Fruit fly (Drosophila melanogaster) whole organism, embryonic: ENCODE measurements around the gene vvl.

ENCODE experiments used
- Abd-B ChIP-seq: fragments of 200-800 bp; sonication (Bioruptor generic); optimal IDR thresholded peaks from 2 replicates; lab custom pipeline; 2018; ENCODE audit warnings: missing biosample characterization, mild to moderate bottlenecking, missing genetic modification characterization, moderate library complexity
- Ada2b ChIP-seq: fragments of 200-800 bp; sonication (Bioruptor generic); IDR thresholded peaks from 2 replicates; pipeline ENCODE4 v1.3.6; 2022; ENCODE audit warnings: missing biosample characterization, missing genetic modification characterization
- CG12071 ChIP-seq: fragments of 200-800 bp; sonication (Bioruptor generic); optimal IDR thresholded peaks from 3 replicates; lab custom pipeline; 2018; ENCODE audit warnings: missing biosample characterization, mild to moderate bottlenecking, missing genetic modification characterization
- CG12769 ChIP-seq: fragments of 200-800 bp; sonication (Bioruptor generic); optimal IDR thresholded peaks from 2 replicates; lab custom pipeline; 2019; ENCODE audit warnings: missing biosample characterization, mild to moderate bottlenecking, missing genetic modification characterization, moderate library complexity
- CG13894 ChIP-seq: fragments of 200-800 bp; sonication (Bioruptor generic); optimal IDR thresholded peaks from 3 replicates; lab custom pipeline; 2018; ENCODE audit warnings: missing biosample characterization, mild to moderate bottlenecking, missing genetic modification characterization, moderate library complexity
- CG1832 ChIP-seq: fragments of 200-800 bp; sonication (Bioruptor generic); optimal IDR thresholded peaks from 2 replicates; lab custom pipeline; 2017; ENCODE audit warnings: missing biosample characterization, mild to moderate bottlenecking, missing genetic modification characterization, inconsistent platforms
- CG2116 ChIP-seq: fragments of 200-800 bp; sonication (Bioruptor generic); optimal IDR thresholded peaks from 3 replicates; lab custom pipeline; 2018; ENCODE audit warnings: missing biosample characterization, mild to moderate bottlenecking, missing genetic modification characterization
- CG2199 ChIP-seq: fragments of 200-800 bp; sonication (Bioruptor generic); IDR thresholded peaks from 3 replicates; pipeline ENCODE4 v1.3.6; 2022; ENCODE audit warnings: missing biosample characterization, missing genetic modification characterization
- CG31224 ChIP-seq: fragments of 200-800 bp; sonication (Bioruptor generic); IDR thresholded peaks from 2 replicates; pipeline ENCODE4 v1.3.6; 2022; ENCODE audit warnings: missing biosample characterization, missing genetic modification characterization
- CG6654 ChIP-seq: fragments of 200-800 bp; sonication (Bioruptor generic); optimal IDR thresholded peaks from 2 replicates; lab custom pipeline; 2017; ENCODE audit warnings: missing biosample characterization, mild to moderate bottlenecking, missing genetic modification characterization
- CG7372 ChIP-seq: fragments of 200-800 bp; sonication (Bioruptor generic); IDR thresholded peaks from 2 replicates; pipeline ENCODE4 v1.3.6; 2022; ENCODE audit warnings: missing biosample characterization, missing genetic modification characterization
- CG9932 ChIP-seq: fragments of 200-800 bp; sonication (Bioruptor generic); IDR thresholded peaks from 2 replicates; pipeline ENCODE4 v1.3.6; 2022; ENCODE audit warnings: missing biosample characterization, missing genetic modification characterization
- Dad ChIP-seq: fragments of 200-800 bp; sonication (Bioruptor generic); optimal IDR thresholded peaks from 3 replicates; lab custom pipeline; 2016; ENCODE audit warnings: missing biosample characterization, missing genetic modification characterization
- Deaf1 ChIP-seq: fragments of 200-800 bp; optimal IDR thresholded peaks from 3 replicates; lab custom pipeline; 2019; ENCODE audit warnings: missing biosample characterization, mild to moderate bottlenecking, missing genetic modification characterization, moderate library complexity
- Dll ChIP-seq: fragments of 200-800 bp; sonication (Bioruptor generic); IDR thresholded peaks from 4 replicates; pipeline ENCODE4 v1.3.6; 2022; ENCODE audit warnings: missing biosample characterization, missing genetic modification characterization; ENCODE audit not compliant: partially characterized antibody
- Eip74EF ChIP-seq, 2 experiments: fragments of 200-800 bp in 1 of 2; fragments of >200 bp in 1 of 2; sonication (Bioruptor generic) in 1 of 2; optimal IDR thresholded peaks; 2 replicates each; lab custom pipeline; 2017 to 2019; ENCODE audit warnings: missing biosample characterization in 2 of 2, missing genetic modification characterization in 2 of 2, mild to moderate bottlenecking in 1 of 2, moderate library complexity in 1 of 2
- Ets65A ChIP-seq: fragments of 200-800 bp; sonication (Bioruptor generic); peaks from one replicate; lab custom pipeline; 2016; ENCODE audit warnings: missing biosample characterization, missing genetic modification characterization
- Oaz ChIP-seq: fragments of 200-800 bp; sonication (Bioruptor generic); IDR thresholded peaks from 2 replicates; pipeline ENCODE4 v1.3.6; 2022; ENCODE audit warnings: missing biosample characterization, missing genetic modification characterization
- Rx ChIP-seq: fragments of 200-800 bp; sonication (Bioruptor generic); IDR thresholded peaks from 2 replicates; pipeline ENCODE4 v1.3.6; 2022; ENCODE audit warnings: missing biosample characterization, missing genetic modification characterization
- Sox100B ChIP-seq: fragments of 200-800 bp; sonication (Bioruptor generic); optimal IDR thresholded peaks from 3 replicates; lab custom pipeline; 2018; ENCODE audit warnings: missing biosample characterization, mild to moderate bottlenecking, missing genetic modification characterization
- Ssrp ChIP-seq: fragments of 200-800 bp; sonication (Bioruptor generic); optimal IDR thresholded peaks from 2 replicates; lab custom pipeline; 2018; ENCODE audit warnings: missing biosample characterization, mild to moderate bottlenecking, missing genetic modification characterization, moderate library complexity
- abd-A ChIP-seq: fragments of 200-800 bp; sonication (Bioruptor generic); optimal IDR thresholded peaks from 3 replicates; lab custom pipeline; 2019; ENCODE audit warnings: missing biosample characterization, mild to moderate bottlenecking, missing genetic modification characterization, moderate library complexity
- cad ChIP-seq: fragments of >200 bp; optimal IDR thresholded peaks from 2 replicates; lab custom pipeline; 2017; ENCODE audit warnings: missing biosample characterization, missing genetic modification characterization
- caup ChIP-seq: fragments of 200-800 bp; sonication (Bioruptor generic); optimal IDR thresholded peaks from 3 replicates; lab custom pipeline; 2017; ENCODE audit warnings: missing biosample characterization, mild to moderate bottlenecking, missing genetic modification characterization, moderate library complexity; ENCODE audit not compliant: severe bottlenecking
- chinmo ChIP-seq: fragments of 200-800 bp; sonication (Bioruptor generic); IDR thresholded peaks from 4 replicates; pipeline ENCODE4 v1.3.6; 2022; ENCODE audit warnings: missing biosample characterization, missing genetic modification characterization; ENCODE audit not compliant: partially characterized antibody
- da ChIP-seq: fragments of 200-800 bp; sonication (Bioruptor generic); optimal IDR thresholded peaks from 2 replicates; lab custom pipeline; 2016; ENCODE audit warnings: missing biosample characterization, missing genetic modification characterization
- dpn ChIP-seq, 2 experiments: fragments of 200-800 bp; sonication (Bioruptor generic); optimal IDR thresholded peaks; 3 replicates each; lab custom pipeline; 2016; ENCODE audit warnings: missing biosample characterization in 2 of 2, missing genetic modification characterization in 2 of 2
- gcm2 ChIP-seq: fragments of 200-800 bp; sonication (Bioruptor generic); optimal IDR thresholded peaks from 2 replicates; lab custom pipeline; 2016; ENCODE audit warnings: missing biosample characterization, missing genetic modification characterization
- gem ChIP-seq: fragments of 200-800 bp; sonication (Bioruptor generic); optimal IDR thresholded peaks from 2 replicates; lab custom pipeline; 2019; ENCODE audit warnings: missing biosample characterization, mild to moderate bottlenecking, missing genetic modification characterization, moderate library complexity
- gsb ChIP-seq: fragments of 200-800 bp; sonication (Bioruptor generic); IDR thresholded peaks from 2 replicates; pipeline ENCODE4 v1.3.6; 2022; ENCODE audit warnings: missing biosample characterization, missing genetic modification characterization
- gsb-n ChIP-seq: fragments of 200-800 bp; sonication (Bioruptor generic); optimal IDR thresholded peaks from 3 replicates; lab custom pipeline; 2018; ENCODE audit warnings: missing biosample characterization, mild to moderate bottlenecking, missing genetic modification characterization
- hb ChIP-seq: fragments of 200-800 bp; sonication (Bioruptor generic); IDR thresholded peaks from 3 replicates; pipeline ENCODE4 v1.3.6; 2022; ENCODE audit warnings: missing biosample characterization, missing genetic modification characterization; ENCODE audit not compliant: partially characterized antibody
- lbe ChIP-seq: fragments of 200-800 bp; sonication (Bioruptor generic); optimal IDR thresholded peaks from 2 replicates; lab custom pipeline; 2016; ENCODE audit warnings: missing biosample characterization, mild to moderate bottlenecking, missing genetic modification characterization
- lmd ChIP-seq: fragments of 200-800 bp; sonication (Bioruptor generic); IDR thresholded peaks from 2 replicates; pipeline ENCODE4 v1.3.6; 2022; ENCODE audit warnings: missing biosample characterization, missing genetic modification characterization
- p53 ChIP-seq: fragments of 200-800 bp; sonication (Bioruptor generic); optimal IDR thresholded peaks from 2 replicates; lab custom pipeline; 2016; ENCODE audit warnings: missing biosample characterization, missing genetic modification characterization
- peb ChIP-seq: fragments of 200-800 bp; sonication (Bioruptor generic); IDR thresholded peaks from 2 replicates; pipeline ENCODE4 v1.3.6; 2022; ENCODE audit warnings: missing biosample characterization, missing genetic modification characterization
- pho ChIP-seq: fragments of 200-800 bp; sonication (Bioruptor generic); optimal IDR thresholded peaks from 2 replicates; lab custom pipeline; 2016; ENCODE audit warnings: missing biosample characterization, missing genetic modification characterization
- pnt ChIP-seq: fragments of 200-800 bp; sonication (Bioruptor generic); optimal IDR thresholded peaks from 3 replicates; lab custom pipeline; 2016; ENCODE audit warnings: missing biosample characterization, missing genetic modification characterization
- prd ChIP-seq, 3 experiments: fragments of >200 bp in 2 of 3; fragments of 200-800 bp in 1 of 3; sonication (Bioruptor generic) in 1 of 3; optimal IDR thresholded peaks in 2 of 3; IDR thresholded peaks in 1 of 3; 2 replicates in 2 of 3; 3 replicates in 1 of 3; pipeline versions ENCODE4 v1.3.6 to Lab custom; 2017 to 2022; ENCODE audit warnings: missing biosample characterization in 1 of 3, missing genetic modification characterization in 1 of 3
- ro ChIP-seq: fragments of 200-800 bp; sonication (Bioruptor generic); IDR thresholded peaks from 2 replicates; pipeline ENCODE4 v1.3.6; 2022; ENCODE audit warnings: missing biosample characterization, missing genetic modification characterization
- row ChIP-seq: fragments of 200-800 bp; sonication (Bioruptor generic); IDR thresholded peaks from 3 replicates; pipeline ENCODE4 v1.3.6; 2022; ENCODE audit warnings: missing biosample characterization, missing genetic modification characterization
- sd ChIP-seq: fragments of 200-800 bp; sonication (Bioruptor generic); optimal IDR thresholded peaks from 3 replicates; lab custom pipeline; 2018; ENCODE audit warnings: missing biosample characterization, mild to moderate bottlenecking, missing genetic modification characterization, moderate library complexity
- sens ChIP-seq: fragments of 200-800 bp; sonication (Bioruptor generic); peaks from one replicate; lab custom pipeline; 2016; ENCODE audit warnings: missing biosample characterization, missing genetic modification characterization
- shn ChIP-seq: fragments of 200-800 bp; sonication (Bioruptor generic); optimal IDR thresholded peaks from 3 replicates; lab custom pipeline; 2016; ENCODE audit warnings: missing biosample characterization, missing genetic modification characterization
- tio ChIP-seq: fragments of 200-800 bp; sonication (Bioruptor generic); optimal IDR thresholded peaks from 2 replicates; lab custom pipeline; 2017; ENCODE audit warnings: missing biosample characterization, missing genetic modification characterization, inconsistent platforms
- unc-4 ChIP-seq: fragments of 200-800 bp; sonication (Bioruptor generic); IDR thresholded peaks from 2 replicates; pipeline ENCODE4 v1.3.6; 2022; ENCODE audit warnings: missing biosample characterization, missing genetic modification characterization; ENCODE audit not compliant: partially characterized antibody
- vvl ChIP-seq: fragments of 200-800 bp; sonication (Bioruptor generic); IDR thresholded peaks from 2 replicates; pipeline ENCODE4 v1.3.6; 2022; ENCODE audit warnings: missing biosample characterization, missing genetic modification characterization
- zen2 ChIP-seq: fragments of 200-800 bp; sonication (Bioruptor generic); IDR thresholded peaks from 3 replicates; pipeline ENCODE4 v1.3.6; 2022; ENCODE audit warnings: missing biosample characterization, missing genetic modification characterization; ENCODE audit not compliant: partially characterized antibody

The vvl gene

DNA sequence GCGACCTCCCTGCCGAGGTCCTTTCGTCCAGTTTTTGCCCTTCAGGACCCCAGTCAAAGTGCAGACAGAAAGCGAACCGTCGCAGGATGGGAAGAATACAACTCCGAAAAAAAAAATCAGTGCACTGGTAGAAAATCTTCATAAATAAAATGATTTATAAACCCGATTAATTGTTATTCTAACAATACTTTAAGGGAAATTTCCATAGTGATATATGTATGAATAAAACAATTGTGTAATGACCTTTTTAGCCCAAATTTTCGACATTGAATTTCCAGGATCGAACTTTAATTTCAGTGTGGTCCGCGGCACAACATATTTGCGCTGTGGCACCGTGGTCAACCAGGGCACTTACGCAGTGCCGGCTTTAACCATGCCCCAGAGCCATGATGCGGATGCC, 19.4 kb downstream of the vvl start:
- TF ChIP-seq zen2 (no peak), lmd (no peak), gem (tag; lab: Kevin White, UChicago) (peak; percentile 4), gsb-n (no peak), CG1832 (GFP tag; lab: Kevin White, UChicago) (no peak), lbe (peak; percentile 8), CG31224 (no peak), Sox100B (GFP tag; lab: Kevin White, UChicago) (no peak), row (GFP tag; lab: Robert Waterston, UW) (0 out of 3 replicates have a peak, but pooled peaks have one; percentile 8), Dad (GFP tag; lab: Kevin White, UChicago) (no peak), Ets65A (peak; percentile 55), sens (GFP tag; lab: Kevin White, UChicago) (peak; percentile 64), vvl (0 out of 2 replicates have a peak, but pooled peaks have one; percentile 11), prd (optimal IDR thresholded peaks at IDR 0.05; lab: Kevin White, UChicago) (no peak), prd (GFP tag; IDR thresholded peaks at IDR 0.05; lab: Robert Waterston, UW) (0 out of 3 replicates have a peak, but pooled peaks have one; percentile 26)

DNA sequence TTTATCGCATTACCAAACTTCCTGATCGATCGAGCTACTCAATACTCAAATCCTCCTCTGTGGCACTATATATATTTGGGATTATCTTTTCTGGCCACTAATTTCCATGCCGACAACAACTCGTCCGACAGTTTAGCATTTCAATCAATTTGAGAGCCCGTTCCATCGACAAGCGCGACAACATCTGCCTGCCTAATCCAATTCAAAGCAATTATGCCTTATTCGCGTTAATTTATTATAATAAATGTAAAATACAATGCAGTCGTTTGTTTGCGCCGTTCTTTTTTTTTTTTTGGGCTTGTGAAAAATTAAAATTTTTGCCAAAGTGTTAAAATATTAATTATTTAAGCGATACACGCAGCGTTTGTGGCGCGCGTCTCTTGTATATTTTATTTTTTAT, 21.1 kb downstream of the vvl start:
- TF ChIP-seq CG12769 (tag; lab: Kevin White, UChicago) (peak; percentile 37), CG13894 (tag; lab: Kevin White, UChicago) (peak; percentile 89), vvl (peak; percentile 90), Eip74EF (GFP tag; optimal IDR thresholded peaks at IDR 0.05; lab: Kevin White, UChicago) (peak in 1 of 2 experiments; percentile 31), caup (GFP tag; lab: Kevin White, UChicago) (no peak), CG12071 (no peak), sd (tag; lab: Kevin White, UChicago) (peak; percentile 13), abd-A (tag; lab: Kevin White, UChicago) (peak; percentile 59), Dll (GFP tag; lab: Robert Waterston, UW) (no peak), p53 (no peak), chinmo (peak; percentile 68; the same call in 1 of the 4 replicates), CG7372 (GFP tag; lab: Robert Waterston, UW) (no peak), peb (GFP tag; lab: Robert Waterston, UW) (no peak)
- TF ChIP-seq, all 482 proteins: peak for 7

DNA sequence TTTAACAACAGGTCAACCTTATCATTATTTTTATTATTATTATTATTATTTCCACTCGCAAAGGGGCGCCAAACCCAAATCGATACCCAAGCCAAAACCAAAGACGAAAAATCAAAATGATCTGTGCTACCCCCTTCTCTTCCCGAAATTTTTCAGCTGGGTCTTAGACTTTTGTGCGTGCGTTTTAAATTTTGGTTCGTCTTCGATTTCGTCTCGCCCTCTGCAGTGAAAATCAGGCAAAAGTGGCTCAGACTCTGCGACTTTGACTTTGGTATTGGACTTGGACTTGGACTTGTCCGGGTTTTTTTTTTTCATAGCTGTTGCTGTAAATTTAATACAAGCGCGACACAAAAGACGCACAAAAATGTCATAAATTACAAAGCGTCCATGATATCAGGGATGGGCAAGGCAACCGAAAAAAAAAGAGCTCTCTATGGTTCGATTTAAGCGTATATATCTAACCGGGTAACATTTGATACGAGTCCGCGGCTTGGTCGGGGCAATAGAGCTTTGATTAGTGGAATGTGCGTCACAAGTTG, 22.9 kb downstream of the vvl start:
- TF ChIP-seq chinmo = 0 out of 4 replicates have a peak, but pooled peaks have one; percentile 54
- TF ChIP-seq Rx (GFP tag; lab: Robert Waterston, UW) = no peak
- TF ChIP-seq CG9932 (GFP tag; lab: Robert Waterston, UW) = no peak
- no peak for TF ChIP-seq CG2199 (GFP tag; lab: Robert Waterston, UW)
- no peak for TF ChIP-seq shn
- TF ChIP-seq Deaf1 (tag; lab: Kevin White, UChicago) = no peak
- TF ChIP-seq tio (GFP tag; lab: Kevin White, UChicago) = no peak
- TF ChIP-seq Ada2b (GFP tag; lab: Robert Waterston, UW) = no peak
- TF ChIP-seq unc-4 (GFP tag; lab: Robert Waterston, UW) = no peak
- TF ChIP-seq CG2116 (GFP tag; lab: Kevin White, UChicago) = no peak
- no peak for TF ChIP-seq Ssrp (tag; lab: Kevin White, UChicago)
- no peak for TF ChIP-seq Abd-B (GFP tag; lab: Kevin White, UChicago)
- TF ChIP-seq cad = no peak
- no peak for TF ChIP-seq pnt (GFP tag; lab: Kevin White, UChicago)
- TF ChIP-seq abd-A (tag; lab: Kevin White, UChicago) = peak; percentile 82
- peak; percentile 35 for TF ChIP-seq CG13894 (tag; lab: Kevin White, UChicago)
- TF ChIP-seq CG6654 = no peak
- no peak for TF ChIP-seq ro (GFP tag; lab: Robert Waterston, UW)
- TF ChIP-seq hb (GFP tag; lab: Robert Waterston, UW) = no peak
- TF ChIP-seq gsb = no peak
- TF ChIP-seq dpn (GFP tag; optimal IDR thresholded peaks at IDR 0.05; lab: Kevin White, UChicago) = no peak
- TF ChIP-seq CG12769 (tag; lab: Kevin White, UChicago) = peak; percentile 22
- TF ChIP-seq Oaz (GFP tag; lab: Robert Waterston, UW) = no peak
- no peak for TF ChIP-seq da (GFP tag; lab: Kevin White, UChicago)
- no peak for TF ChIP-seq pho (GFP tag; lab: Kevin White, UChicago)
- no peak for TF ChIP-seq gcm2 (GFP tag; lab: Kevin White, UChicago)
